Fruit fly (Drosophila melanogaster): ENCODE data around the gene ArgRS.

ArgRS gene

dm6 chrX:15803764-15804563, 40.0 kb downstream of the ArgRS start, which contains the start of the genes PGRP-LE and sd (continued):
- TF ChIP-seq Hey (tag; optimal IDR thresholded peaks at IDR 0.05) (no peak), CG4404 (GFP tag; IDR thresholded peaks at IDR 0.05) (no peak), Fer3 (tag; optimal IDR thresholded peaks at IDR 0.05) (no peak), Hmx (GFP tag; optimal IDR thresholded peaks at IDR 0.05) (peak; percentile 34), CG13424 (tag; optimal IDR thresholded peaks at IDR 0.05) (peak; percentile 2), chif (GFP tag; optimal IDR thresholded peaks at IDR 0.05) (no peak), H15 (GFP tag; IDR thresholded peaks at IDR 0.05) (no peak), CG6791 (GFP tag; IDR thresholded peaks at IDR 0.05; ENCODE audit: partially characterized antibody) (no peak), CG10462 (GFP tag; optimal IDR thresholded peaks at IDR 0.05) (no peak), esg (GFP tag; conservative IDR thresholded peaks at IDR 0.05) (no peak), gem (tag; optimal IDR thresholded peaks at IDR 0.05) (peak; percentile 17), pnt (GFP tag; optimal IDR thresholded peaks at IDR 0.05) (no peak), Ada2b (GFP tag; IDR thresholded peaks at IDR 0.05) (no peak), gfzf (GFP tag; optimal IDR thresholded peaks at IDR 0.05) (peak; percentile 43), Taf1 (GFP tag; IDR thresholded peaks at IDR 0.05) (no peak), tap (tag; optimal IDR thresholded peaks at IDR 0.05) (no peak), HLH54F (GFP tag; optimal IDR thresholded peaks at IDR 0.05) (no peak), caup (GFP tag; optimal IDR thresholded peaks at IDR 0.05; ENCODE audit: severe bottlenecking) (no peak), Myb (GFP tag; optimal IDR thresholded peaks at IDR 0.05) (no peak), CG16779 (GFP tag; IDR thresholded peaks at IDR 0.05) (no peak), CG18262 (tag; optimal IDR thresholded peaks at IDR 0.05) (no peak), chinmo (GFP tag; IDR thresholded peaks at IDR 0.05; ENCODE audit: partially characterized antibody) (peak; percentile 72; the same call in 2 of the 4 replicates), bbx (GFP tag; IDR thresholded peaks at IDR 0.05; ENCODE audit: partially characterized antibody) (no peak), E2f2 (GFP tag; IDR thresholded peaks at IDR 0.05) (peak; percentile 81), CG4730 (GFP tag; IDR thresholded peaks at IDR 0.05) (no peak), CG6654 (GFP tag; optimal IDR thresholded peaks at IDR 0.05) (no peak), CG14860 (GFP tag; IDR thresholded peaks at IDR 0.05; ENCODE audit: partially characterized antibody) (no peak), amos (GFP tag; IDR thresholded peaks at IDR 0.05; ENCODE audit: partially characterized antibody) (peak; percentile 21; the same call in 1 of the 2 replicates), Gsc (GFP tag; IDR thresholded peaks at IDR 0.05) (no peak), ind (GFP tag; optimal IDR thresholded peaks at IDR 0.05) (no peak), Deaf1 (tag; optimal IDR thresholded peaks at IDR 0.05) (peak; percentile 64), Dll (GFP tag; IDR thresholded peaks at IDR 0.05; ENCODE audit: partially characterized antibody) (no peak; the same call in 3 of the 4 replicates), CG1647 (GFP tag; optimal IDR thresholded peaks at IDR 0.05) (no peak), BEAF-32 (GFP tag; optimal IDR thresholded peaks at IDR 0.05) (peak; percentile 34), Atf6 (GFP tag; IDR thresholded peaks at IDR 0.05) (peak; percentile 7; the same call in 1 of the 2 replicates), sens (GFP tag) (peak; percentile 78), CG34376 (GFP tag; optimal IDR thresholded peaks at IDR 0.05) (peak; percentile 44), CG8290 (GFP tag; optimal IDR thresholded peaks at IDR 0.05) (no peak), CG8290 (tag; optimal IDR thresholded peaks at IDR 0.05) (no peak), Eip74EF (GFP tag; optimal IDR thresholded peaks at IDR 0.05) (peak in 1 of 2 experiments; percentile 14), Doc3 (GFP tag; IDR thresholded peaks at IDR 0.05; ENCODE audit: partially characterized antibody) (0 out of 3 replicates have a peak, but pooled peaks have one; percentile 11), CG15696 (tag; optimal IDR thresholded peaks at IDR 0.05) (no peak), CG1233 (GFP tag; optimal IDR thresholded peaks at IDR 0.05) (no peak), CG12391 (tag; optimal IDR thresholded peaks at IDR 0.05) (peak; percentile 18)
